Fruit fly (Drosophila melanogaster): ENCODE data around the gene CG13806.

The CG13806 gene

dm6 chr3L:2243846-2244528 lies 22.2 kb upstream of the CG13806 start, which contains the start of gene CG32301 (continued):
- peak; percentile 71; the same call in 2 of the 3 replicates for TF ChIP-seq Opbp (GFP tag; IDR thresholded peaks at IDR 0.05; ENCODE audit: partially characterized antibody)
- no peak for TF ChIP-seq cas (GFP tag; IDR thresholded peaks at IDR 0.05)
- TF ChIP-seq mirr (GFP tag; optimal IDR thresholded peaks at IDR 0.05) = peak; percentile 29
- no peak for TF ChIP-seq Xrp1 (GFP tag; IDR thresholded peaks at IDR 0.05)
- TF ChIP-seq HLH3B (GFP tag; IDR thresholded peaks at IDR 0.05) = no peak
- no peak for TF ChIP-seq dmrt99B (tag; optimal IDR thresholded peaks at IDR 0.05)
- no peak for TF ChIP-seq CG7372 (GFP tag; IDR thresholded peaks at IDR 0.05)
- TF ChIP-seq bcd (GFP tag; optimal IDR thresholded peaks at IDR 0.05) = no peak
- TF ChIP-seq kni (GFP tag; optimal IDR thresholded peaks at IDR 0.05) = peak; percentile 80
- TF ChIP-seq ap (GFP tag; IDR thresholded peaks at IDR 0.05) = no peak
- TF ChIP-seq CG9727 (GFP tag; optimal IDR thresholded peaks at IDR 0.05) = no peak
- TF ChIP-seq Rx (GFP tag; IDR thresholded peaks at IDR 0.05) = no peak
- TF ChIP-seq Camta (GFP tag; optimal IDR thresholded peaks at IDR 0.05) = no peak
- TF ChIP-seq nerfin-2 (GFP tag; IDR thresholded peaks at IDR 0.05; ENCODE audit: partially characterized antibody) = peak; percentile 41; the same call in 1 of the 2 replicates
- no peak for TF ChIP-seq pum (GFP tag; optimal IDR thresholded peaks at IDR 0.05)
- TF ChIP-seq CG8359 (GFP tag; optimal IDR thresholded peaks at IDR 0.05; ENCODE audit: borderline replicate concordance) = no peak
- no peak for TF ChIP-seq CG15601 (tag; optimal IDR thresholded peaks at IDR 0.05)
- no peak for TF ChIP-seq insv (GFP tag; optimal IDR thresholded peaks at IDR 0.05)
- TF ChIP-seq CG13296 (GFP tag; optimal IDR thresholded peaks at IDR 0.05) = no peak
- peak; percentile 52 for TF ChIP-seq kah (GFP tag; optimal IDR thresholded peaks at IDR 0.05)
- no peak for TF ChIP-seq Hmx (GFP tag; optimal IDR thresholded peaks at IDR 0.05)
- no peak for TF ChIP-seq CG8089 (GFP tag; optimal IDR thresholded peaks at IDR 0.05)
- TF ChIP-seq prd (optimal IDR thresholded peaks at IDR 0.05) = no peak
- TF ChIP-seq prd (GFP tag; IDR thresholded peaks at IDR 0.05) = no peak
- no peak for TF ChIP-seq CG6175 (GFP tag; IDR thresholded peaks at IDR 0.05)
- TF ChIP-seq CG12942 (GFP tag; optimal IDR thresholded peaks at IDR 0.05) = no peak
- no peak for TF ChIP-seq schlank (tag; optimal IDR thresholded peaks at IDR 0.05)
- no peak for TF ChIP-seq Sox102F (GFP tag; optimal IDR thresholded peaks at IDR 0.05)
- no peak for TF ChIP-seq CG4730 (GFP tag; IDR thresholded peaks at IDR 0.05)
- 0 out of 3 replicates have a peak, but pooled peaks have one; percentile 18 for TF ChIP-seq CG16813 (GFP tag; IDR thresholded peaks at IDR 0.05; ENCODE audit: partially characterized antibody)
- TF ChIP-seq ken (GFP tag; IDR thresholded peaks at IDR 0.05) = no peak
- TF ChIP-seq Spps (tag; optimal IDR thresholded peaks at IDR 0.05) = no peak
- no peak for TF ChIP-seq Atf6 (GFP tag; IDR thresholded peaks at IDR 0.05)
- no peak for TF ChIP-seq pfk (GFP tag; optimal IDR thresholded peaks at IDR 0.05)
- no peak for TF ChIP-seq fd96Cb (tag; optimal IDR thresholded peaks at IDR 0.05)
- no peak for TF ChIP-seq CG31365 (tag; optimal IDR thresholded peaks at IDR 0.05)
- TF ChIP-seq tap (tag; optimal IDR thresholded peaks at IDR 0.05) = no peak
- no peak for TF ChIP-seq Usf (GFP tag; optimal IDR thresholded peaks at IDR 0.05)
- no peak for TF ChIP-seq CG13424 (tag; optimal IDR thresholded peaks at IDR 0.05)
- no peak for TF ChIP-seq CG17385 (GFP tag; optimal IDR thresholded peaks at IDR 0.05)
- TF ChIP-seq Eip74EF (GFP tag; optimal IDR thresholded peaks at IDR 0.05) = no peak
- TF ChIP-seq CG34422 (GFP tag; IDR thresholded peaks at IDR 0.05) = no peak
- TF ChIP-seq CG7556 (GFP tag; optimal IDR thresholded peaks at IDR 0.05) = no peak
- no peak for TF ChIP-seq tio (GFP tag; optimal IDR thresholded peaks at IDR 0.05)
- TF ChIP-seq Gsc (GFP tag; IDR thresholded peaks at IDR 0.05) = no peak
- no peak for TF ChIP-seq Optix (GFP tag; IDR thresholded peaks at IDR 0.05)
- no peak for TF ChIP-seq Lpt (GFP tag; optimal IDR thresholded peaks at IDR 0.05)
- no peak for TF ChIP-seq CG30020 (tag; optimal IDR thresholded peaks at IDR 0.05)
- 0 out of 2 replicates have a peak, but pooled peaks have one; percentile 32 for TF ChIP-seq unc-4 (GFP tag; IDR thresholded peaks at IDR 0.05; ENCODE audit: partially characterized antibody)
- no peak for TF ChIP-seq Max (GFP tag; optimal IDR thresholded peaks at IDR 0.05)

All from whole organism, embryonic.